Worm (Caenorhabditis elegans) whole organism, late embryonic: ENCODE results near the gene B0024.13.

Experiments
- C08G9.2 ChIP-seq: sonication (generic microtip); optimal IDR thresholded peaks from 2 replicates; lab custom pipeline; 2016; ENCODE audit warnings: mild to moderate bottlenecking, missing genetic modification characterization, moderate library complexity, missing compliant biosample characterization
- C38D4.7 ChIP-seq: fragments of 200-800 bp; sonication (Bioruptor generic); optimal IDR thresholded peaks from 2 replicates; lab custom pipeline; 2018; ENCODE audit warnings: mild to moderate bottlenecking, missing genetic modification characterization, moderate library complexity, missing compliant biosample characterization
- K09A11.1 ChIP-seq: sonication (generic microtip); optimal IDR thresholded peaks from 2 replicates; lab custom pipeline; 2017; ENCODE audit warnings: antibody characterized with exemption, mild to moderate bottlenecking, missing genetic modification characterization, missing compliant biosample characterization; ENCODE audit not compliant: insufficient read depth
- ahr-1 ChIP-seq: sonication (generic microtip); optimal IDR thresholded peaks from 2 replicates; lab custom pipeline; 2016; ENCODE audit warnings: missing genetic modification characterization, missing compliant biosample characterization
- ceh-14 ChIP-seq: sonication (generic microtip); optimal IDR thresholded peaks from 2 replicates; lab custom pipeline; 2016; ENCODE audit warnings: missing genotype, missing genetic modification characterization, missing compliant biosample characterization
- ceh-19 ChIP-seq: fragments of 200-800 bp; sonication (Bioruptor generic); optimal IDR thresholded peaks from 2 replicates; lab custom pipeline; 2018; ENCODE audit warnings: mild to moderate bottlenecking, missing genetic modification characterization, missing compliant biosample characterization
- ceh-24 ChIP-seq: sonication (generic microtip); optimal IDR thresholded peaks from 2 replicates; lab custom pipeline; 2016; ENCODE audit warnings: mild to moderate bottlenecking, missing genetic modification characterization, missing compliant biosample characterization
- ceh-31 ChIP-seq: sonication (generic microtip); optimal IDR thresholded peaks from 2 replicates; lab custom pipeline; 2016; ENCODE audit warnings: missing genetic modification characterization, missing compliant biosample characterization
- ceh-45 ChIP-seq: fragments of 200-800 bp; sonication (Bioruptor generic); IDR thresholded peaks from 2 replicates; pipeline ENCODE4 v1.3.6; 2022; ENCODE audit warnings: missing genetic modification reagents, missing genetic modification characterization, missing compliant biosample characterization
- ceh-48 ChIP-seq: sonication (generic microtip); optimal IDR thresholded peaks from 2 replicates; lab custom pipeline; 2016; ENCODE audit warnings: missing genetic modification characterization, inconsistent platforms, missing compliant biosample characterization
- ceh-9 ChIP-seq: sonication (generic microtip); optimal IDR thresholded peaks from 2 replicates; lab custom pipeline; 2016; ENCODE audit warnings: mild to moderate bottlenecking, missing genetic modification characterization, inconsistent platforms, missing compliant biosample characterization
- dve-1 ChIP-seq: sonication (generic microtip); optimal IDR thresholded peaks from 2 replicates; lab custom pipeline; 2017; ENCODE audit warnings: antibody characterized with exemption, mild to moderate bottlenecking, missing genetic modification characterization, missing compliant biosample characterization
- elt-2 ChIP-seq: sonication (generic microtip); optimal IDR thresholded peaks from 2 replicates; lab custom pipeline; 2016; ENCODE audit warnings: missing genetic modification reagents, missing genetic modification characterization, missing compliant biosample characterization
- elt-4 ChIP-seq: sonication (generic microtip); optimal IDR thresholded peaks from 2 replicates; lab custom pipeline; 2016; ENCODE audit warnings: missing genetic modification characterization, missing compliant biosample characterization
- eyg-1 ChIP-seq: sonication (generic microtip); optimal IDR thresholded peaks from 2 replicates; lab custom pipeline; 2016; ENCODE audit warnings: missing genotype, missing genetic modification characterization, missing compliant biosample characterization
- fax-1 ChIP-seq: sonication (generic microtip); optimal IDR thresholded peaks from 2 replicates; lab custom pipeline; 2016; ENCODE audit warnings: missing genotype, missing genetic modification characterization, missing compliant biosample characterization
- fkh-6 ChIP-seq: sonication (generic microtip); optimal IDR thresholded peaks from 2 replicates; lab custom pipeline; 2016; ENCODE audit warnings: missing genetic modification characterization, missing compliant biosample characterization
- hlh-13 ChIP-seq: fragments of 200-800 bp; sonication (Bioruptor generic); optimal IDR thresholded peaks from 2 replicates; lab custom pipeline; 2018; ENCODE audit warnings: mild to moderate bottlenecking, missing genetic modification characterization, missing compliant biosample characterization
- hlh-15 ChIP-seq: sonication (generic microtip); optimal IDR thresholded peaks from 2 replicates; lab custom pipeline; 2016; ENCODE audit warnings: missing genetic modification characterization, missing compliant biosample characterization
- hlh-30 ChIP-seq: sonication (generic microtip); optimal IDR thresholded peaks from 2 replicates; lab custom pipeline; 2017; ENCODE audit warnings: antibody characterized with exemption, missing genetic modification characterization, missing compliant biosample characterization; ENCODE audit not compliant: insufficient read depth
- hlh-6 ChIP-seq: sonication (generic microtip); optimal IDR thresholded peaks from 2 replicates; lab custom pipeline; 2016; ENCODE audit warnings: missing genotype, missing genetic modification characterization, missing compliant biosample characterization
- lim-6 ChIP-seq: sonication (generic microtip); optimal IDR thresholded peaks from 2 replicates; lab custom pipeline; 2016; ENCODE audit warnings: missing genetic modification characterization, missing compliant biosample characterization
- lin-11 ChIP-seq: fragments of 200-800 bp; sonication (Bioruptor generic); optimal IDR thresholded peaks from 2 replicates; lab custom pipeline; 2018; ENCODE audit warnings: mild to moderate bottlenecking, missing genetic modification characterization, missing compliant biosample characterization
- madf-2 ChIP-seq: sonication (generic microtip); optimal IDR thresholded peaks from 2 replicates; lab custom pipeline; 2017; ENCODE audit warnings: missing genetic modification characterization, missing compliant biosample characterization
- nfya-1 ChIP-seq: sonication (generic microtip); optimal IDR thresholded peaks from 2 replicates; lab custom pipeline; 2017; ENCODE audit warnings: missing genetic modification characterization, mild to moderate bottlenecking, missing compliant biosample characterization, antibody characterized with exemption, moderate library complexity
- nhr-11 ChIP-seq: fragments of 150-350 bp; optimal IDR thresholded peaks from 2 replicates; lab custom pipeline; 2014; ENCODE audit warnings: missing biosample characterization, missing genetic modification characterization
- nhr-232 ChIP-seq: sonication (generic microtip); optimal IDR thresholded peaks from 2 replicates; lab custom pipeline; 2016; ENCODE audit warnings: missing genetic modification characterization, missing compliant biosample characterization
- npax-4 ChIP-seq: sonication (generic microtip); optimal IDR thresholded peaks from 2 replicates; lab custom pipeline; 2016; ENCODE audit warnings: missing genetic modification characterization, missing compliant biosample characterization
- pax-1 ChIP-seq: fragments of 150-350 bp; optimal IDR thresholded peaks from 2 replicates; lab custom pipeline; 2014; ENCODE audit warnings: missing biosample characterization, missing genetic modification characterization
- pha-2 ChIP-seq: sonication (generic microtip); optimal IDR thresholded peaks from 2 replicates; lab custom pipeline; 2017; ENCODE audit warnings: mild to moderate bottlenecking, missing genetic modification characterization, missing compliant biosample characterization
- ref-2 ChIP-seq: sonication (generic microtip); optimal IDR thresholded peaks from 2 replicates; lab custom pipeline; 2016; ENCODE audit warnings: missing genetic modification characterization, missing compliant biosample characterization
- sox-2 ChIP-seq: fragments of 200-800 bp; sonication (Bioruptor generic); IDR thresholded peaks from 2 replicates; pipeline ENCODE4 v1.3.6; 2022; ENCODE audit warnings: missing genetic modification reagents, missing genetic modification characterization, missing compliant biosample characterization
- sox-4 ChIP-seq: sonication (generic microtip); optimal IDR thresholded peaks from 2 replicates; lab custom pipeline; 2017; ENCODE audit warnings: mild to moderate bottlenecking, missing genetic modification characterization, inconsistent platforms, missing compliant biosample characterization
- ttx-3 ChIP-seq: sonication (generic microtip); optimal IDR thresholded peaks from 2 replicates; lab custom pipeline; 2016; ENCODE audit warnings: missing genetic modification reagents, missing genetic modification characterization, missing compliant biosample characterization
- unc-42 ChIP-seq: sonication (generic microtip); optimal IDR thresholded peaks from 2 replicates; lab custom pipeline; 2016; ENCODE audit warnings: missing genotype, missing genetic modification characterization, missing compliant biosample characterization
- unc-55 ChIP-seq: sonication (generic microtip); optimal IDR thresholded peaks from 2 replicates; lab custom pipeline; 2017; ENCODE audit warnings: missing biosample characterization, missing genetic modification reagents, missing genetic modification characterization
- unc-86 ChIP-seq: sonication (generic microtip); optimal IDR thresholded peaks from 2 replicates; lab custom pipeline; 2016; ENCODE audit warnings: missing genetic modification characterization, missing compliant biosample characterization
- zip-5 ChIP-seq: sonication (generic microtip); optimal IDR thresholded peaks from 2 replicates; lab custom pipeline; 2016; ENCODE audit warnings: missing genetic modification characterization, missing compliant biosample characterization

The B0024.13 gene

ce11 chrV:10291848-10292247, 28.7 kb upstream of the B0024.13 start:
- TF ChIP-seq unc-86 (tag; lab: Kevin White, UChicago) (no peak), dve-1 (tag; lab: Kevin White, UChicago) (no peak), sox-2 (GFP tag; lab: Robert Waterston, UW) (no peak), ref-2 (tag; lab: Kevin White, UChicago) (no peak)

ce11 chrV:10292819-10293357, 27.6 kb upstream of the B0024.13 start, which contains the start of gene col-149:
Gene col-149 (minus strand): TSS chrV:10292869.
- TF ChIP-seq sox-2 (GFP tag; lab: Robert Waterston, UW) (no peak), fkh-6 (tag; lab: Kevin White, UChicago) (no peak), eyg-1 (no peak), unc-42 (tag; lab: Kevin White, UChicago) (no peak), nhr-232 (tag; lab: Kevin White, UChicago) (no peak), hlh-6 (tag; lab: Kevin White, UChicago) (no peak), ceh-45 (GFP tag; lab: Robert Waterston, UW) (no peak), pha-2 (no peak), ceh-24 (tag; lab: Kevin White, UChicago) (no peak), hlh-15 (tag; lab: Kevin White, UChicago) (no peak), hlh-30 (tag; lab: Kevin White, UChicago) (no peak), C08G9.2 (tag; lab: Kevin White, UChicago) (no peak), zip-5 (tag; lab: Kevin White, UChicago) (no peak), ahr-1 (tag; lab: Kevin White, UChicago) (no peak), C38D4.7 (GFP tag; lab: Kevin White, UChicago) (no peak), nfya-1 (tag; lab: Kevin White, UChicago) (no peak), ceh-9 (no peak), ref-2 (tag; lab: Kevin White, UChicago) (no peak)
- TF ChIP-seq, all 69 proteins: peak for 0

- TF ChIP-seq zip-5 (tag; lab: Kevin White, UChicago), result no peak
- TF ChIP-seq ref-2 (tag; lab: Kevin White, UChicago), result no peak
- no peak for TF ChIP-seq pax-1 (tag; lab: Kevin White, UChicago)
- TF ChIP-seq npax-4 (tag; lab: Kevin White, UChicago), result no peak
- TF ChIP-seq hlh-13 (GFP tag; lab: Kevin White, UChicago), result no peak
- TF ChIP-seq ceh-14, result no peak
- no peak for TF ChIP-seq pha-2
- TF ChIP-seq unc-42 (tag; lab: Kevin White, UChicago), result no peak
- no peak for TF ChIP-seq lim-6
- TF ChIP-seq dve-1 (tag; lab: Kevin White, UChicago), result no peak
- TF ChIP-seq ahr-1 (tag; lab: Kevin White, UChicago), result no peak
- no peak for TF ChIP-seq sox-4
- TF ChIP-seq elt-4 (tag; lab: Kevin White, UChicago), result no peak
- no peak for TF ChIP-seq ceh-19
- TF ChIP-seq K09A11.1, result no peak
- TF ChIP-seq unc-55 (GFP tag; lab: Kevin White, UChicago), result no peak
- no peak for TF ChIP-seq ceh-48
Measured at ce11 chrV:10294549-10294948, 26.0 kb upstream of the B0024.13 start, which contains the start of gene col-150. Gene col-150 (minus strand): TSS chrV:10294649.

- TF ChIP-seq elt-2, result no peak
- TF ChIP-seq madf-2, result no peak
- no peak for TF ChIP-seq hlh-6 (tag; lab: Kevin White, UChicago)
- TF ChIP-seq lin-11, result no peak
- no peak for TF ChIP-seq ttx-3 (tag; lab: Kevin White, UChicago)
- no peak for TF ChIP-seq fax-1 (tag; lab: Kevin White, UChicago)
- no peak for TF ChIP-seq nhr-11 (tag; lab: Kevin White, UChicago)
- no peak for TF ChIP-seq hlh-30 (tag; lab: Kevin White, UChicago)
- TF ChIP-seq ceh-31 (tag; lab: Kevin White, UChicago), result no peak
- TF ChIP-seq, all 69 proteins: peak for 0
Measured at ce11 chrV:10297099-10297498, 23.4 kb upstream of the B0024.13 start, which contains the start of gene B0024.4. Gene B0024.4 (plus strand): TSS chrV:10297399.
